Fruit fly (Drosophila melanogaster) whole organism, pupa: ENCODE measurements around the gene CG34028.

Experiments used
- CG10348 ChIP-seq: fragments of 200-800 bp; sonication (Bioruptor generic); IDR thresholded peaks from 2 replicates; pipeline ENCODE4 v1.3.6; 2022; ENCODE audit warnings: missing biosample characterization, missing genetic modification characterization
- CG13204 ChIP-seq: fragments of 200-800 bp; sonication (Bioruptor generic); optimal IDR thresholded peaks from 2 replicates; lab custom pipeline; 2018; ENCODE audit warnings: missing biosample characterization, mild to moderate bottlenecking, missing genetic modification characterization, moderate library complexity
- CG34367 ChIP-seq: fragments of 200-800 bp; sonication (Bioruptor generic); optimal IDR thresholded peaks from 2 replicates; lab custom pipeline; 2018; ENCODE audit warnings: missing biosample characterization, mild to moderate bottlenecking, missing genetic modification characterization
- CG8301 ChIP-seq: fragments of 200-800 bp; sonication (Bioruptor generic); optimal IDR thresholded peaks from 2 replicates; lab custom pipeline; 2018; ENCODE audit warnings: missing biosample characterization, mild to moderate bottlenecking, missing genetic modification characterization
- D1 ChIP-seq: fragments of 200-800 bp; sonication (Bioruptor generic); optimal IDR thresholded peaks from 2 replicates; lab custom pipeline; 2018; ENCODE audit warnings: missing biosample characterization, mild to moderate bottlenecking, missing genetic modification characterization, moderate library complexity
- Ets98B ChIP-seq: fragments of 200-800 bp; sonication (Bioruptor generic); IDR thresholded peaks from 2 replicates; pipeline ENCODE4 v1.3.6; 2022; ENCODE audit warnings: missing biosample characterization, missing genetic modification characterization
- Pif1A ChIP-seq: fragments of 200-800 bp; sonication (Bioruptor generic); optimal IDR thresholded peaks from 3 replicates; lab custom pipeline; 2016; ENCODE audit warnings: missing biosample characterization, missing genetic modification characterization
- Snoo ChIP-seq: fragments of 200-800 bp; sonication (Bioruptor generic); optimal IDR thresholded peaks from 3 replicates; lab custom pipeline; 2017; ENCODE audit warnings: missing biosample characterization, mild to moderate bottlenecking, missing genetic modification characterization, inconsistent platforms
- gl ChIP-seq: fragments of 200-800 bp; sonication (Bioruptor generic); optimal IDR thresholded peaks from 2 replicates; lab custom pipeline; 2018; ENCODE audit warnings: missing biosample characterization, mild to moderate bottlenecking, missing genetic modification characterization

DNA sequence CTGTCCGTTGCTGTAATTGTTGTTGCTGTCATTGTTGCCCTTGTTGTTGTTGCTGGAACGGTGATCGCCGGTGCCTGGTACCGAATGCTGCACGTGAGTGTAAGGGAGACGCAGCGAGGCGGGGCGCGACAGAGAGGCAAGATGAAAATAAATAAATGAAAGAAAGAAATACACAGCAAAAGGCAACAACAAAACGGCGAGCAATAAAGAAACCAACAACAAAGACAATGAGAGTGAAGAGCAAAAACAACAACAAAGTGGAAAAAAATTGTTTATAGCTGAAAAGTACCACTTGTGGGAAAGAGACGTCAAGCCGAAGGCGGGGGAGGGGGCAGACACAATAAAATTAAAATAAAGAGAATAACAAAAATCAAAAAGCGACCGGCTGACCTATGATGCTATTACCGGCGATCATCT, 44.7 kb upstream of the CG34028 start:
- TF ChIP-seq CG34367 (tag; lab: Kevin White, UChicago) (peak; percentile 39), D1 (peak; percentile 3), CG13204 (peak; percentile 75), gl (tag; lab: Kevin White, UChicago) (peak; percentile 52), CG8301 (tag; lab: Kevin White, UChicago) (no peak), CG10348 (GFP tag; lab: Robert Waterston, UW) (no peak), Snoo (tag; lab: Kevin White, UChicago) (no peak), Pif1A (GFP tag; lab: Kevin White, UChicago) (no peak), Ets98B (no peak; the same call in 1 of the 2 replicates)
